Worm (Caenorhabditis elegans) whole organism, mixed stage, embryonic: Measurements from ENCODE around the gene K11H12.7.

Source experiments
- bed-3 ChIP-seq: fragments of 200-800 bp; sonication (Bioruptor generic); optimal IDR thresholded peaks from 3 replicates; lab custom pipeline; 2018; ENCODE audit warnings: mild to moderate bottlenecking, missing genetic modification characterization, moderate library complexity, missing compliant biosample characterization
- blmp-1 ChIP-seq: fragments of 150-350 bp; optimal IDR thresholded peaks from 2 replicates; lab custom pipeline; 2014; ENCODE audit warnings: missing biosample characterization, missing genetic modification characterization
- ces-1 ChIP-seq: fragments of 150-350 bp; optimal IDR thresholded peaks from 2 replicates; lab custom pipeline; 2014; ENCODE audit warnings: missing biosample characterization, missing genetic modification reagents, missing genetic modification characterization
- elt-1 ChIP-seq: sonication (generic microtip); optimal IDR thresholded peaks from 2 replicates; lab custom pipeline; 2017; ENCODE audit warnings: missing genetic modification characterization, mild to moderate bottlenecking, missing compliant biosample characterization, antibody characterized with exemption, moderate library complexity, borderline replicate concordance; ENCODE audit not compliant: insufficient read depth
- lin-13 ChIP-seq: fragments of 150-350 bp; optimal IDR thresholded peaks from 2 replicates; lab custom pipeline; 2014; ENCODE audit warnings: missing biosample characterization, missing genetic modification characterization
- mep-1 ChIP-seq: fragments of 150-350 bp; optimal IDR thresholded peaks from 2 replicates; lab custom pipeline; 2017; ENCODE audit warnings: missing biosample characterization, missing genetic modification reagents, missing genetic modification characterization, inconsistent platforms
- nhr-12 ChIP-seq: fragments of 150-350 bp; optimal IDR thresholded peaks from 2 replicates; lab custom pipeline; 2014; ENCODE audit warnings: missing biosample characterization, missing genetic modification characterization
- nhr-2 ChIP-seq: fragments of 150-350 bp; optimal IDR thresholded peaks from 2 replicates; lab custom pipeline; 2014; ENCODE audit warnings: missing biosample characterization, missing genetic modification characterization
- sem-2 ChIP-seq: fragments of 200-800 bp; sonication (Bioruptor generic); optimal IDR thresholded peaks from 2 replicates; lab custom pipeline; 2018; ENCODE audit warnings: mild to moderate bottlenecking, missing genetic modification characterization, missing compliant biosample characterization
- snpc-4 ChIP-seq: fragments of 150-350 bp; optimal IDR thresholded peaks from 2 replicates; lab custom pipeline; 2014; ENCODE audit warnings: missing biosample characterization, missing genetic modification characterization
- unc-62 ChIP-seq: fragments of 150-350 bp; optimal IDR thresholded peaks from 2 replicates; lab custom pipeline; 2014; ENCODE audit warnings: missing biosample characterization, missing genetic modification reagents, missing genetic modification characterization
- zip-8 ChIP-seq: fragments of 150-350 bp; optimal IDR thresholded peaks from 2 replicates; lab custom pipeline; 2014; ENCODE audit warnings: missing biosample characterization, missing genetic modification characterization

DNA sequence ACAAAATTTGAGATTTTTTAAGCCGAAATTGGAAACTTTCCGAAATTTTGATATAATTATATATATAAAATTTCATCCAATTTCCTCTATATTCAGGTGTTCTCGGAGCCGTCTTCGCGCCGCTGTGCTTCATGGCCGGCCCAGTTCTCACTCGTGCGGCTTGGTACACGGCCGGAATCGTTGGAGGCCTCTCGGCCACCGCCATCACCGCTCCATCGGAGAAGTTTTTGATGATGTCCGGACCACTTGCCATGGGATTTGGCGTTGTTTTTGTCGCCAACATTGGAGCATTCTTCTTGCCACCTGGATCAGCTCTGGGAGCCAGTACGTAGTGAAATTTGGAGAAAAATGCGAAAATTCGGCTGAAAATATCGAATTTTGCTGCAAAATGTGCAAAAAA is 8.3 kb upstream of the K11H12.7 start:
- TF ChIP-seq unc-62 (GFP tag; lab: Kevin White, UChicago) (no peak), elt-1 (tag; lab: Kevin White, UChicago) (no peak), blmp-1 (tag; lab: Kevin White, UChicago) (no peak), nhr-12 (tag; lab: Kevin White, UChicago) (no peak), snpc-4 (tag; lab: Kevin White, UChicago) (no peak), sem-2 (GFP tag; lab: Kevin White, UChicago) (no peak), ces-1 (GFP tag; lab: Kevin White, UChicago) (no peak), zip-8 (tag; lab: Kevin White, UChicago) (no peak), bed-3 (no peak), mep-1 (tag; lab: Kevin White, UChicago) (no peak), lin-13 (no peak), nhr-2 (tag; lab: Kevin White, UChicago) (no peak)
